Worm (Caenorhabditis elegans): ENCODE data around the gene F53G2.3.
A peak's percentile ranks its signal among the peaks of the same experiment; 100 is the strongest.

F53G2.3 gene

DNA sequence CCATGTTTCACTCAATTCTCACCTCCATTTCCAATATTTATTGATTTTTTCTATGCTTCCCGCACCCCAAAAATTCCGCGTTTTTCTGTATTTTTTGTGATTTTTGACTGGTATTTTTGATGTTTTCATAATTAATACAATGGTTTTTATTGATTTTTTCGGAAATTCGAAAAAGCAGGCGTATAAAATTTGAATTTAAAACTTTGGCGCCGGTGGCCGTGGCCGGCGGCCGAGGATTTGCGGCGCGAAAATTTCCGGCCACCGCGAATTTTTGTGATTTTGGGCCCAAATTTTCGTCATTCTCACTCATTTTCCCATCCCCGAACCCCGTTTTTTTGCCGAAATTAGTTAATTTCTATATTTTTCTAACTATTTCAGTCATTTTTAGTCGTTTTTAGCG lies 29.2 kb upstream of the F53G2.3 start (continued):
- TF ChIP-seq dox-1 (GFP tag; IDR thresholded peaks at IDR 0.05) (peak; percentile 95), gei-17 (GFP tag; optimal IDR thresholded peaks at IDR 0.05) (no peak), madf-8 (GFP tag; conservative IDR thresholded peaks at IDR 0.05) (peak; percentile 99), snpc-3.4 (tag; optimal IDR thresholded peaks at IDR 0.05) (peak; percentile 82), nhr-27 (tag; optimal IDR thresholded peaks at IDR 0.05) (no peak), ekl-4 (GFP tag; IDR thresholded peaks at IDR 0.05) (peak; percentile 84), somi-1 (GFP tag; optimal IDR thresholded peaks at IDR 0.05) (peak; percentile 9), nfyb-1 (GFP tag; IDR thresholded peaks at IDR 0.05) (peak; percentile 66; the same call in 1 of the 2 replicates), hlh-12 (tag; optimal IDR thresholded peaks at IDR 0.05) (no peak), athp-1 (tag; optimal IDR thresholded peaks at IDR 0.05) (peak; percentile 84), hlh-26 (GFP tag; conservative IDR thresholded peaks at IDR 0.05) (no peak), F39B2.1 (GFP tag; IDR thresholded peaks at IDR 0.05) (0 out of 2 replicates have a peak, but pooled peaks have one; percentile 27), ceh-79 (tag; optimal IDR thresholded peaks at IDR 0.05) (no peak), egrh-3 (GFP tag; IDR thresholded peaks at IDR 0.05) (peak; percentile 63), Y56A3A.18 (GFP tag; IDR thresholded peaks at IDR 0.05) (no peak), B0336.3 (GFP tag; IDR thresholded peaks at IDR 0.05) (peak; percentile 91), cebp-2 (GFP tag; IDR thresholded peaks at IDR 0.05) (no peak), chd-7 (tag; optimal IDR thresholded peaks at IDR 0.05) (peak; percentile 25), F55B11.4 (tag; optimal IDR thresholded peaks at IDR 0.05; ENCODE audit: borderline replicate concordance, insufficient read depth) (no peak), aptf-3 (GFP tag; IDR thresholded peaks at IDR 0.05) (no peak), lag-1 (GFP tag; IDR thresholded peaks at IDR 0.05) (no peak), ccch-3 (GFP tag; optimal IDR thresholded peaks at IDR 0.05) (no peak), mes-4 (tag; optimal IDR thresholded peaks at IDR 0.05) (no peak), efl-1 (GFP tag; optimal IDR thresholded peaks at IDR 0.05) (peak; percentile 97), ztf-18 (tag; optimal IDR thresholded peaks at IDR 0.05) (no peak), snpc-4 (GFP tag; optimal IDR thresholded peaks at IDR 0.05) (no peak), snpc-4 (tag; optimal IDR thresholded peaks at IDR 0.05) (peak in 2 of 4 experiments; percentile 2 to 36), lsy-27 (tag; optimal IDR thresholded peaks at IDR 0.05; ENCODE audit: borderline replicate concordance, insufficient read depth) (no peak), tbx-9 (tag; optimal IDR thresholded peaks at IDR 0.05; ENCODE audit: borderline replicate concordance) (no peak), nhr-80 (tag; optimal IDR thresholded peaks at IDR 0.05) (no peak), mel-28 (tag; optimal IDR thresholded peaks at IDR 0.05; ENCODE audit: borderline replicate concordance) (no peak), F33H1.4 (GFP tag; IDR thresholded peaks at IDR 0.05) (peak; percentile 75), F22D6.2 (tag; optimal IDR thresholded peaks at IDR 0.05) (no peak), let-526 (GFP tag; IDR thresholded peaks at IDR 0.05) (0 out of 2 replicates have a peak, but pooled peaks have one; percentile 24), nfya-2 (GFP tag; IDR thresholded peaks at IDR 0.05) (no peak), aptf-2 (GFP tag; conservative IDR thresholded peaks at IDR 0.05) (peak; percentile 84), sea-2 (GFP tag; IDR thresholded peaks at IDR 0.05) (0 out of 2 replicates have a peak, but pooled peaks have one; percentile 39), K12H6.12 (tag; optimal IDR thresholded peaks at IDR 0.05) (peak; percentile 26), ceh-58 (GFP tag; IDR thresholded peaks at IDR 0.05) (no peak), ztf-3 (GFP tag; optimal IDR thresholded peaks at IDR 0.05) (no peak), let-607 (tag; optimal IDR thresholded peaks at IDR 0.05) (no peak), tbp1 (GFP tag; optimal IDR thresholded peaks at IDR 0.05) (peak; percentile 63), snpc-1.3 (tag; optimal IDR thresholded peaks at IDR 0.05; ENCODE audit: insufficient read depth) (peak; percentile 34), fkh-3 (tag; optimal IDR thresholded peaks at IDR 0.05) (no peak), tlf-1 (GFP tag; optimal IDR thresholded peaks at IDR 0.05) (peak; percentile 74), F57A8.1 (GFP tag; optimal IDR thresholded peaks at IDR 0.05) (no peak), C17E4.6 (GFP tag; IDR thresholded peaks at IDR 0.05) (peak; percentile 87), pbrm-1 (GFP tag; IDR thresholded peaks at IDR 0.05) (peak; percentile 84), xnd-1 (tag; optimal IDR thresholded peaks at IDR 0.05) (peak; percentile 98)
